Fruit fly (Drosophila melanogaster) whole organism, embryonic: ENCODE measurements around the gene CG6938.

ENCODE experiments used
- Awh ChIP-seq: fragments of 200-800 bp; sonication (Bioruptor generic); IDR thresholded peaks from 2 replicates; pipeline ENCODE4, ENCODE4 v1.3.6; 2022; ENCODE audit warnings: missing biosample characterization, missing genetic modification characterization
- BtbVII ChIP-seq: fragments of 200-800 bp; sonication (Bioruptor generic); optimal IDR thresholded peaks from 3 replicates; lab custom pipeline; 2017; ENCODE audit warnings: missing biosample characterization, mild to moderate bottlenecking, missing genetic modification characterization
- CG10209 ChIP-seq: fragments of 200-800 bp; sonication (Bioruptor generic); optimal IDR thresholded peaks from 3 replicates; lab custom pipeline; 2017; ENCODE audit warnings: missing biosample characterization, mild to moderate bottlenecking, missing genetic modification characterization, missing genetic modification reagents
- CG10462 ChIP-seq: fragments of 200-800 bp; sonication (Bioruptor generic); optimal IDR thresholded peaks from 2 replicates; lab custom pipeline; 2016; ENCODE audit warnings: missing biosample characterization, missing genetic modification characterization
- CG11093 ChIP-seq: fragments of 200-800 bp; sonication (Bioruptor generic); IDR thresholded peaks from 3 replicates; pipeline ENCODE4 v1.3.6; 2022; ENCODE audit warnings: missing biosample characterization, missing genetic modification characterization
- CG12391 ChIP-seq: fragments of 200-800 bp; sonication (Bioruptor generic); optimal IDR thresholded peaks from 3 replicates; lab custom pipeline; 2018; ENCODE audit warnings: missing biosample characterization, mild to moderate bottlenecking, missing genetic modification characterization, moderate library complexity
- CG12659 ChIP-seq: fragments of 200-800 bp; sonication (Bioruptor generic); optimal IDR thresholded peaks from 3 replicates; lab custom pipeline; 2017; ENCODE audit warnings: mild to moderate bottlenecking, missing biosample characterization, missing genetic modification reagents, missing genetic modification characterization
- CG14860 ChIP-seq: fragments of 200-800 bp; sonication (Bioruptor generic); IDR thresholded peaks from 3 replicates; pipeline ENCODE4 v1.3.6; 2022; ENCODE audit warnings: missing biosample characterization, missing genetic modification characterization; ENCODE audit not compliant: partially characterized antibody
- CG1529 ChIP-seq: fragments of 200-800 bp; sonication (Bioruptor generic); optimal IDR thresholded peaks from 3 replicates; lab custom pipeline; 2018; ENCODE audit warnings: missing biosample characterization, missing genetic modification characterization
- CG15696 ChIP-seq: fragments of 200-800 bp; sonication (Bioruptor generic); optimal IDR thresholded peaks from 2 replicates; lab custom pipeline; 2019; ENCODE audit warnings: missing biosample characterization, mild to moderate bottlenecking, missing genetic modification characterization, moderate library complexity
- CG1602 ChIP-seq: fragments of 200-800 bp; sonication (Bioruptor generic); optimal IDR thresholded peaks from 3 replicates; lab custom pipeline; 2016; ENCODE audit warnings: missing biosample characterization, missing genetic modification characterization
- CG16779 ChIP-seq: fragments of 200-800 bp; sonication (Bioruptor generic); IDR thresholded peaks from 2 replicates; pipeline ENCODE4 v1.3.6; 2022; ENCODE audit warnings: missing biosample characterization, missing genetic modification characterization
- CG17328 ChIP-seq: fragments of 200-800 bp; sonication (Bioruptor generic); IDR thresholded peaks from 2 replicates; pipeline ENCODE4 v1.3.6; 2022; ENCODE audit warnings: missing biosample characterization, missing genetic modification characterization
- CG17568 ChIP-seq: fragments of 200-800 bp; sonication (Bioruptor generic); optimal IDR thresholded peaks from 2 replicates; lab custom pipeline; 2018; ENCODE audit warnings: missing biosample characterization, mild to moderate bottlenecking, missing genetic modification characterization, moderate library complexity
- CG18476 ChIP-seq: fragments of 200-800 bp; sonication (Bioruptor generic); optimal IDR thresholded peaks from 2 replicates; lab custom pipeline; 2016; ENCODE audit warnings: missing biosample characterization, mild to moderate bottlenecking, missing genetic modification characterization
- CG2199 ChIP-seq: fragments of 200-800 bp; sonication (Bioruptor generic); IDR thresholded peaks from 3 replicates; pipeline ENCODE4 v1.3.6; 2022; ENCODE audit warnings: missing biosample characterization, missing genetic modification characterization
- CG30431 ChIP-seq: fragments of 200-800 bp; sonication (Bioruptor generic); optimal IDR thresholded peaks from 2 replicates; lab custom pipeline; 2017; ENCODE audit warnings: missing biosample characterization, missing genetic modification characterization
- CG32767 ChIP-seq: fragments of 200-800 bp; sonication (Bioruptor generic); IDR thresholded peaks from 2 replicates; pipeline ENCODE4 v1.3.6; 2022; ENCODE audit warnings: missing biosample characterization, missing genetic modification characterization
- CG42726 ChIP-seq: fragments of 200-800 bp; sonication (Bioruptor generic); IDR thresholded peaks from 2 replicates; pipeline ENCODE4 v1.3.6; 2022; ENCODE audit warnings: missing biosample characterization, missing genetic modification characterization; ENCODE audit not compliant: partially characterized antibody
- CG5245 ChIP-seq: fragments of 200-800 bp; sonication (Bioruptor generic); optimal IDR thresholded peaks from 3 replicates; lab custom pipeline; 2016; ENCODE audit warnings: missing biosample characterization, missing genetic modification characterization
- CG5953 ChIP-seq: fragments of 200-800 bp; sonication (Bioruptor generic); IDR thresholded peaks from 2 replicates; pipeline ENCODE4 v1.3.6; 2022; ENCODE audit warnings: missing biosample characterization, missing genetic modification characterization
- CG6854 ChIP-seq: fragments of 200-800 bp; sonication (Bioruptor generic); optimal IDR thresholded peaks from 3 replicates; lab custom pipeline; 2017; ENCODE audit warnings: missing biosample characterization, mild to moderate bottlenecking, missing genetic modification characterization
- CG8281 ChIP-seq: fragments of 200-800 bp; sonication (Bioruptor generic); optimal IDR thresholded peaks from 2 replicates; lab custom pipeline; 2018; ENCODE audit warnings: missing biosample characterization, mild to moderate bottlenecking, missing genetic modification characterization, moderate library complexity
- CG8765 ChIP-seq: fragments of 200-800 bp; sonication (Bioruptor generic); IDR thresholded peaks from 2 replicates; pipeline ENCODE4 v1.3.6; 2022; ENCODE audit warnings: missing biosample characterization, missing genetic modification characterization
- CG9609 ChIP-seq: fragments of 200-800 bp; sonication (Bioruptor generic); optimal IDR thresholded peaks from 3 replicates; lab custom pipeline; 2016; ENCODE audit warnings: missing biosample characterization, missing genetic modification characterization
- D19B ChIP-seq: fragments of 200-800 bp; sonication (Bioruptor generic); optimal IDR thresholded peaks from 2 replicates; lab custom pipeline; 2017; ENCODE audit warnings: missing biosample characterization, mild to moderate bottlenecking, missing genetic modification characterization
- GATAe ChIP-seq: fragments of 200-800 bp; sonication (Bioruptor generic); conservative IDR thresholded peaks from 2 replicates; pipeline ENCODE4 v1.3.6; 2022; ENCODE audit warnings: missing biosample characterization, missing genetic modification characterization
- H15 ChIP-seq: fragments of 200-800 bp; sonication (Bioruptor generic); IDR thresholded peaks from 3 replicates; pipeline ENCODE4 v1.3.6; 2022; ENCODE audit warnings: missing biosample characterization, missing genetic modification characterization
- Hsf ChIP-seq: fragments of 200-800 bp; sonication (Bioruptor generic); optimal IDR thresholded peaks from 3 replicates; lab custom pipeline; 2016; ENCODE audit warnings: missing biosample characterization, missing genetic modification characterization
- NC2α ChIP-seq: fragments of 200-800 bp; sonication (Bioruptor generic); optimal IDR thresholded peaks from 2 replicates; lab custom pipeline; 2016; ENCODE audit warnings: missing biosample characterization, missing genetic modification characterization
- Nf-YB ChIP-seq: fragments of 200-800 bp; sonication (Bioruptor generic); optimal IDR thresholded peaks from 3 replicates; lab custom pipeline; 2019; ENCODE audit warnings: missing biosample characterization, mild to moderate bottlenecking, missing genetic modification characterization, moderate library complexity
- Sry-β ChIP-seq: fragments of 200-800 bp; sonication (Bioruptor generic); optimal IDR thresholded peaks from 2 replicates; lab custom pipeline; 2018; ENCODE audit warnings: missing biosample characterization, mild to moderate bottlenecking, missing genetic modification characterization, moderate library complexity
- abd-A ChIP-seq: fragments of 200-800 bp; sonication (Bioruptor generic); optimal IDR thresholded peaks from 3 replicates; lab custom pipeline; 2019; ENCODE audit warnings: missing biosample characterization, mild to moderate bottlenecking, missing genetic modification characterization, moderate library complexity
- ap ChIP-seq: fragments of 200-800 bp; sonication (Bioruptor generic); IDR thresholded peaks from 2 replicates; pipeline ENCODE4 v1.3.6; 2022; ENCODE audit warnings: missing biosample characterization, missing genetic modification characterization
- bigmax ChIP-seq: fragments of 200-800 bp; sonication (Bioruptor generic); optimal IDR thresholded peaks from 2 replicates; lab custom pipeline; 2018; ENCODE audit warnings: missing biosample characterization, mild to moderate bottlenecking, missing genetic modification characterization
- btn ChIP-seq: fragments of 200-800 bp; sonication (Bioruptor generic); optimal IDR thresholded peaks from 2 replicates; lab custom pipeline; 2016; ENCODE audit warnings: missing biosample characterization, missing genetic modification characterization
- dmrt99B ChIP-seq: fragments of 200-800 bp; sonication (Bioruptor generic); optimal IDR thresholded peaks from 2 replicates; lab custom pipeline; 2018; ENCODE audit warnings: missing biosample characterization, mild to moderate bottlenecking, missing genetic modification characterization, moderate library complexity
- gsb ChIP-seq: fragments of 200-800 bp; sonication (Bioruptor generic); IDR thresholded peaks from 2 replicates; pipeline ENCODE4 v1.3.6; 2022; ENCODE audit warnings: missing biosample characterization, missing genetic modification characterization
- lola ChIP-seq, 3 experiments: fragments of >200 bp in 2 of 3; fragments of 200-800 bp in 1 of 3; sonication (Bioruptor generic) in 1 of 3; optimal IDR thresholded peaks; 2 replicates each; lab custom pipeline; 2017 to 2019; ENCODE audit warnings: missing biosample characterization in 3 of 3, missing genetic modification characterization in 3 of 3, mild to moderate bottlenecking in 1 of 3, moderate library complexity in 1 of 3
- psq ChIP-seq: fragments of 200-800 bp; sonication (Bioruptor generic); optimal IDR thresholded peaks from 2 replicates; lab custom pipeline; 2017; ENCODE audit warnings: missing biosample characterization, missing genetic modification characterization
- ro ChIP-seq: fragments of 200-800 bp; sonication (Bioruptor generic); IDR thresholded peaks from 2 replicates; pipeline ENCODE4 v1.3.6; 2022; ENCODE audit warnings: missing biosample characterization, missing genetic modification characterization
- sens-2 ChIP-seq: fragments of 200-800 bp; sonication (Bioruptor generic); IDR thresholded peaks from 2 replicates; pipeline ENCODE4 v1.3.6; 2022; ENCODE audit warnings: missing biosample characterization, missing genetic modification characterization
- slp2 ChIP-seq: fragments of 200-800 bp; sonication (Bioruptor generic); optimal IDR thresholded peaks from 2 replicates; lab custom pipeline; 2016; ENCODE audit warnings: missing biosample characterization, missing genetic modification characterization
- stwl ChIP-seq: fragments of 200-800 bp; sonication (Bioruptor generic); optimal IDR thresholded peaks from 3 replicates; lab custom pipeline; 2018; ENCODE audit warnings: missing biosample characterization, mild to moderate bottlenecking, missing genetic modification characterization, moderate library complexity
- vvl ChIP-seq: fragments of 200-800 bp; sonication (Bioruptor generic); IDR thresholded peaks from 2 replicates; pipeline ENCODE4 v1.3.6; 2022; ENCODE audit warnings: missing biosample characterization, missing genetic modification characterization

CG6938 gene

dm6 chr3L:11973690-11974089 is 11.0 kb upstream of the CG6938 start, which contains the start of gene CG42397:
Gene CG42397 (minus strand): TSS chr3L:11973790.
- no peak for TF ChIP-seq CG16779 (GFP tag; lab: Robert Waterston, UW)
- TF ChIP-seq CG5953 (GFP tag; lab: Robert Waterston, UW): no peak
- peak; percentile 39 for TF ChIP-seq D19B (GFP tag; lab: Kevin White, UChicago)

- TF ChIP-seq CG32767 (GFP tag; lab: Robert Waterston, UW) (no peak), ap (no peak), CG9609 (GFP tag; lab: Kevin White, UChicago) (no peak), CG6854 (GFP tag; lab: Kevin White, UChicago) (no peak), lola (GFP tag; optimal IDR thresholded peaks at IDR 0.05; lab: Kevin White, UChicago) (no peak), sens-2 (GFP tag; lab: Robert Waterston, UW) (no peak), CG18476 (no peak), ro (GFP tag; lab: Robert Waterston, UW) (no peak), Awh (GFP tag; lab: Robert Waterston, UW) (no peak), BtbVII (GFP tag; lab: Kevin White, UChicago) (no peak), NC2α (no peak), CG14860 (GFP tag; lab: Robert Waterston, UW) (no peak), vvl (GFP tag; lab: Robert Waterston, UW) (no peak), Nf-YB (GFP tag; lab: Kevin White, UChicago) (no peak), btn (GFP tag; lab: Kevin White, UChicago) (no peak), CG8281 (tag; lab: Kevin White, UChicago) (no peak), CG10209 (GFP tag; lab: Kevin White, UChicago) (no peak)
Observed at dm6 chr3L:11974605-11975004, 10.1 kb upstream of the CG6938 start, which contains the start of gene CG14125. Gene CG14125 (plus strand): TSS chr3L:11974905.

- TF ChIP-seq GATAe (no peak), CG15696 (tag; lab: Kevin White, UChicago) (no peak), dmrt99B (tag; lab: Kevin White, UChicago) (no peak), CG17568 (GFP tag; lab: Kevin White, UChicago) (no peak)
Observed at dm6 chr3L:11975811-11976210, 8.9 kb upstream of the CG6938 start, which contains the start of gene CG43896. Gene CG43896 (plus strand): TSS chr3L:11976111.

dm6 chr3L:11990436-11990835 is 5.7 kb downstream of the CG6938 start, which contains the start of gene CG6931:
Gene CG6931 (plus strand): TSS chr3L:11990736.
- no peak for TF ChIP-seq CG11093 (GFP tag; lab: Robert Waterston, UW)
- TF ChIP-seq psq (GFP tag; lab: Kevin White, UChicago): no peak

- no peak for TF ChIP-seq gsb (GFP tag; lab: Robert Waterston, UW)
- TF ChIP-seq CG8765: no peak
- TF ChIP-seq Sry-β (GFP tag; lab: Kevin White, UChicago): no peak
- TF ChIP-seq stwl (tag; lab: Kevin White, UChicago): peak; percentile 78
- TF ChIP-seq CG12659 (GFP tag; lab: Kevin White, UChicago): peak; percentile 78
- TF ChIP-seq CG1529 (GFP tag; lab: Kevin White, UChicago): no peak
- TF ChIP-seq CG1602 (GFP tag; lab: Kevin White, UChicago): peak; percentile 63
- peak; percentile 79 for TF ChIP-seq CG12391 (tag; lab: Kevin White, UChicago)
- peak; percentile 24 for TF ChIP-seq CG5245
- no peak for TF ChIP-seq CG2199 (GFP tag; lab: Robert Waterston, UW)
- peak; percentile 91 for TF ChIP-seq CG42726 (GFP tag; lab: Robert Waterston, UW)
- TF ChIP-seq slp2 (GFP tag; lab: Kevin White, UChicago): no peak
- TF ChIP-seq H15 (GFP tag; lab: Robert Waterston, UW): peak; percentile 39; the same call in 1 of the 3 replicates
- TF ChIP-seq bigmax (GFP tag; lab: Kevin White, UChicago): no peak
- TF ChIP-seq CG10462: peak; percentile 23
- no peak for TF ChIP-seq CG30431 (GFP tag; lab: Kevin White, UChicago)
- TF ChIP-seq abd-A (tag; lab: Kevin White, UChicago): no peak
- no peak for TF ChIP-seq CG17328 (GFP tag; lab: Robert Waterston, UW)
- TF ChIP-seq Hsf: peak; percentile 45
Observed at dm6 chr3L:11992960-11993359, 8.3 kb downstream of the CG6938 start, which contains the start of gene viaf. Gene viaf (minus strand): TSS chr3L:11993179.
